Fruit fly (Drosophila melanogaster) whole organism, wandering third instar larva: ENCODE data around the gene obst-B.

Experiments
- Abd-B ChIP-seq: fragments of >200 bp; optimal IDR thresholded peaks from 2 replicates; lab custom pipeline; 2017; ENCODE audit warnings: missing biosample characterization, missing genetic modification characterization
- Hr83 ChIP-seq: fragments of 200-300 bp; sonication (Bioruptor generic); optimal IDR thresholded peaks from 2 replicates; lab custom pipeline; 2016; ENCODE audit warnings: missing biosample characterization, mild to moderate bottlenecking, missing genetic modification characterization, moderate library complexity; ENCODE audit not compliant: poor library complexity, severe bottlenecking
- Rel ChIP-seq, 2 experiments: fragments of 200-800 bp; sonication (Bioruptor generic) in 1 of 2; optimal IDR thresholded peaks; 2 replicates in 1 of 2; 3 replicates in 1 of 2; lab custom pipeline; 2016 to 2019; ENCODE audit warnings: mild to moderate bottlenecking in 2 of 2, missing biosample characterization in 2 of 2, missing genetic modification characterization in 2 of 2, moderate library complexity in 1 of 2
- dsf ChIP-seq: sonication (Bioruptor generic); optimal IDR thresholded peaks from 2 replicates; lab custom pipeline; 2016; ENCODE audit warnings: missing biosample characterization, missing genetic modification characterization, borderline replicate concordance
- ey ChIP-seq: fragments of 200-800 bp; sonication (Bioruptor generic); optimal IDR thresholded peaks from 2 replicates; lab custom pipeline; 2016; ENCODE audit warnings: missing biosample characterization, missing genetic modification characterization
- foxo ChIP-seq, 2 experiments: fragments of 200-800 bp; sonication (Bioruptor generic); optimal IDR thresholded peaks; 2 replicates in 1 of 2; 3 replicates in 1 of 2; lab custom pipeline; 2016 to 2017; ENCODE audit warnings: missing biosample characterization in 2 of 2, missing genetic modification characterization in 2 of 2
- h ChIP-seq: fragments of 200-800 bp; sonication (Bioruptor generic); optimal IDR thresholded peaks from 3 replicates; lab custom pipeline; 2016; ENCODE audit warnings: missing biosample characterization, mild to moderate bottlenecking, missing genetic modification characterization
- lola ChIP-seq: fragments of >200 bp; optimal IDR thresholded peaks from 2 replicates; lab custom pipeline; 2017; ENCODE audit warnings: missing biosample characterization, missing genetic modification characterization
- psq ChIP-seq: fragments of 200-800 bp; sonication (Bioruptor generic); optimal IDR thresholded peaks from 3 replicates; lab custom pipeline; 2017; ENCODE audit warnings: missing biosample characterization, mild to moderate bottlenecking, missing genetic modification characterization, moderate library complexity
- woc ChIP-seq: sonication (Bioruptor generic); optimal IDR thresholded peaks from 2 replicates; lab custom pipeline; 2016; ENCODE audit warnings: missing biosample characterization, mild to moderate bottlenecking, missing genetic modification characterization

DNA sequence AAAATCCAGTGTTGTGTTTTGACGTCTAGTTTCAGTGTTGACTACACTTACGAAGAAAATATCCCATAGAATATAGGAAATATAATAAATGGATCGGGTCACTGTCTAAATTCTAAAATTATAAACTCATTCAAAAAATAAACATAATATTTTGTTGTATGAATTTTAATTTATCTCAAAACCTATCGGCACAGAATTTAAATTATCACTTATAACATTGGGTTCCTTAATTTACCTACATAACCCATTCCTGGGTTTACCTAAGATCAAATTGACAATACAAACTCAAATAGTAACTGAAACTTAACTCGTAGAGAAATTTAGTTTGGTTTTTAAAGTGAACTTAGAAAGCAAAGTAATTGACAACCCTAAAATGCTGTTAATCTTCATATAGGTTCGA is 35.9 kb upstream of the obst-B start:
- TF ChIP-seq h (no peak), foxo (GFP tag; optimal IDR thresholded peaks at IDR 0.05; lab: Kevin White, UChicago) (peak in 1 of 2 experiments; percentile 18), Rel (GFP tag; optimal IDR thresholded peaks at IDR 0.05; lab: Kevin White, UChicago) (no peak), Rel (tag; optimal IDR thresholded peaks at IDR 0.05; lab: Kevin White, UChicago) (no peak), dsf (no peak), Hr83 (GFP tag; lab: Kevin White, UChicago) (no peak), ey (GFP tag; lab: Kevin White, UChicago) (no peak), lola (no peak), woc (GFP tag; lab: Kevin White, UChicago) (no peak), Abd-B (GFP tag; lab: Kevin White, UChicago) (no peak), psq (no peak)
